Fruit fly (Drosophila melanogaster) whole organism, adult: Measurements from ENCODE around the gene pst.

Source experiments
- CG11617 ChIP-seq: fragments of 200-800 bp; sonication (Bioruptor generic); optimal IDR thresholded peaks from 2 replicates; lab custom pipeline; 2017; ENCODE audit warnings: mild to moderate bottlenecking, missing biosample characterization, missing genetic modification reagents, missing genetic modification characterization
- CG12768 ChIP-seq: fragments of 200-800 bp; sonication (Bioruptor generic); optimal IDR thresholded peaks from 2 replicates; lab custom pipeline; 2017; ENCODE audit warnings: missing biosample characterization, missing genetic modification characterization, mild to moderate bottlenecking, moderate library complexity, missing genetic modification reagents
- CG14711 ChIP-seq: fragments of 200-800 bp; sonication (Bioruptor generic); optimal IDR thresholded peaks from 2 replicates; lab custom pipeline; 2018; ENCODE audit warnings: missing biosample characterization, mild to moderate bottlenecking, missing genetic modification characterization, moderate library complexity
- CG1620 ChIP-seq: fragments of 200-800 bp; sonication (Bioruptor generic); optimal IDR thresholded peaks from 2 replicates; lab custom pipeline; 2016; ENCODE audit warnings: missing biosample characterization, missing genetic modification characterization
- CG33017 ChIP-seq: fragments of 200-800 bp; sonication (Bioruptor generic); optimal IDR thresholded peaks from 2 replicates; lab custom pipeline; 2018; ENCODE audit warnings: missing biosample characterization, mild to moderate bottlenecking, missing genetic modification characterization, moderate library complexity
- CG5204 ChIP-seq: fragments of 200-800 bp; sonication (Bioruptor generic); optimal IDR thresholded peaks from 2 replicates; lab custom pipeline; 2016; ENCODE audit warnings: missing biosample characterization, missing genetic modification characterization
- CG7045 ChIP-seq: fragments of 200-800 bp; sonication (Bioruptor generic); optimal IDR thresholded peaks from 2 replicates; lab custom pipeline; 2017; ENCODE audit warnings: missing biosample characterization, mild to moderate bottlenecking, missing genetic modification characterization
- CG7101 ChIP-seq: fragments of 200-800 bp; sonication (Bioruptor generic); optimal IDR thresholded peaks from 2 replicates; lab custom pipeline; 2018; ENCODE audit warnings: missing biosample characterization, mild to moderate bottlenecking, missing genetic modification characterization, moderate library complexity
- Clk ChIP-seq: fragments of 200-800 bp; sonication (Bioruptor generic); optimal IDR thresholded peaks from 2 replicates; lab custom pipeline; 2017; ENCODE audit warnings: missing biosample characterization, missing genetic modification characterization
- Crg-1 ChIP-seq: fragments of 200-800 bp; sonication (Bioruptor generic); optimal IDR thresholded peaks from 2 replicates; lab custom pipeline; 2016; ENCODE audit warnings: missing biosample characterization, missing genetic modification characterization
- Hr96 ChIP-seq: fragments of 200-800 bp; sonication (Bioruptor generic); optimal IDR thresholded peaks from 2 replicates; lab custom pipeline; 2016; ENCODE audit warnings: missing biosample characterization, missing genetic modification characterization
- Mnt ChIP-seq: fragments of 200-800 bp; sonication (Bioruptor generic); optimal IDR thresholded peaks from 2 replicates; lab custom pipeline; 2016; ENCODE audit warnings: missing biosample characterization, mild to moderate bottlenecking, missing genetic modification characterization
- bab1 ChIP-seq: fragments of 200-800 bp; sonication (Bioruptor generic); optimal IDR thresholded peaks from 3 replicates; lab custom pipeline; 2019; ENCODE audit warnings: missing biosample characterization, mild to moderate bottlenecking, missing genetic modification characterization, moderate library complexity
- cic ChIP-seq: fragments of 200-800 bp; sonication (Bioruptor generic); optimal IDR thresholded peaks from 2 replicates; lab custom pipeline; 2017; ENCODE audit warnings: missing biosample characterization, mild to moderate bottlenecking, missing genetic modification characterization, moderate library complexity
- cnc ChIP-seq, 2 experiments: fragments of >200 bp; optimal IDR thresholded peaks; 2 replicates each; lab custom pipeline; 2017
- kay ChIP-seq: fragments of 200-800 bp; sonication (Bioruptor generic); peaks from one replicate; lab custom pipeline; 2016; ENCODE audit warnings: missing biosample characterization, missing genetic modification characterization, borderline replicate concordance
- ovo ChIP-seq: fragments of 200-800 bp; sonication (Bioruptor generic); optimal IDR thresholded peaks from 2 replicates; lab custom pipeline; 2016; ENCODE audit warnings: missing biosample characterization, missing genetic modification characterization
- pad ChIP-seq: fragments of 200-800 bp; sonication (Bioruptor generic); optimal IDR thresholded peaks from 3 replicates; lab custom pipeline; 2017; ENCODE audit warnings: missing biosample characterization, missing genetic modification characterization, mild to moderate bottlenecking, moderate library complexity, missing genetic modification reagents
- tj ChIP-seq: fragments of 200-800 bp; sonication (Bioruptor generic); optimal IDR thresholded peaks from 3 replicates; lab custom pipeline; 2017; ENCODE audit warnings: missing biosample characterization, mild to moderate bottlenecking, missing genetic modification characterization, moderate library complexity
- toe ChIP-seq: fragments of 200-800 bp; sonication (Bioruptor generic); optimal IDR thresholded peaks from 2 replicates; lab custom pipeline; 2016; ENCODE audit warnings: missing biosample characterization, missing genetic modification characterization

pst gene

DNA sequence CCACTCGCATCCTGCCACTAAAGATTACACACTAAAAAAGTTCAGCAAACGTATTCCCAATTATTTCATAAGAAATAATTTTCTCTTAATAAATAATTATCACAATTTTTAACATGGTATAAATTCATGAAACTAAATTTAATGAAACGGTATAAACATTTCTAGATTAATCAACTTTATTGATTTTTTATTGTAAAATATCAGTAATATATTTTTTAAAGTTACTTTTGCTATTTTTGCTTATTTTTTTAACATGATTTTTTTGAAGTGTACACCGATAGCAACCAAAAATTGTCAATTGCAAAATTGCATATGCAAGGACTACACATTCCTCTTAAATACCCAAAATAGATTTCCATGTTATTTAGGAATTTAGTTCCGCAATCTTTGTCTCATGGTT lies 45.9 kb downstream of the pst start:
- TF ChIP-seq bab1 (GFP tag; lab: Kevin White, UChicago) (no peak), CG7101 (no peak), CG11617 (GFP tag; lab: Kevin White, UChicago) (no peak), Crg-1 (GFP tag; lab: Kevin White, UChicago) (no peak), CG7045 (no peak), cic (no peak), CG33017 (tag; lab: Kevin White, UChicago) (no peak), kay (GFP tag; lab: Kevin White, UChicago) (no peak), CG12768 (GFP tag; lab: Kevin White, UChicago) (no peak)

DNA sequence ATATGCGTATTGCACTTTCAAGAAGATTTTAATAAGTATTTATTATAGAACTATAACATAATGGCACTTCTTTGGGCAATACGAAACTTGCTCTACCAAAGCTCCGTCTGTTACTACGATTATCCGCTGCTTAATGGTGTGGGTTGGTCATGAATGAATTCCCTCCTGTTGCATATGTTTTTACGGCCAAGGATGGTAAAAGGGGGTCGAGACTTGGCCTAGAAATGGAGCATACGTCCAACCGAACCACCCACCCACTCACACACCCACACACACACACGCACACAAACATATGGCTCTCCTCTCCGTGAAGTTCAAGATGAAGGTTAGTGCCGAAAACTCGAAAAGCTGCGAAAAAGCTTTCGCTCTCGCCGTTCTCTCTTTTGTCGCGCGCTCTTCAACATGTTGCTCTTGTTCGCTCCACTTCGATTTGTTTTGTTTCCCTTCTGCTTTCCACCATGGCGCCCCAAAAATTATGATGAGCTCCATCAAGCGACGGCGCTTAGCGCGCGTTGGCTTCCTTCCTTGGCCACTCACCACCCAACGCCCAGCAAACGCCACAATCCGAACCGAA lies 46.4 kb downstream of the pst start:
- TF ChIP-seq Crg-1 (GFP tag; lab: Kevin White, UChicago) = no peak
- TF ChIP-seq Clk = no peak
- TF ChIP-seq bab1 (GFP tag; lab: Kevin White, UChicago) = no peak
- no peak for TF ChIP-seq CG7045
- no peak for TF ChIP-seq tj
- no peak for TF ChIP-seq CG12768 (GFP tag; lab: Kevin White, UChicago)
- TF ChIP-seq ovo (GFP tag; lab: Kevin White, UChicago) = no peak
- TF ChIP-seq CG14711 (tag; lab: Kevin White, UChicago) = no peak
- TF ChIP-seq pad (GFP tag; lab: Kevin White, UChicago) = no peak
- no peak for TF ChIP-seq Mnt (GFP tag; lab: Kevin White, UChicago)
- TF ChIP-seq cnc (optimal IDR thresholded peaks at IDR 0.05; lab: Kevin White, UChicago) = no peak
- TF ChIP-seq CG11617 (GFP tag; lab: Kevin White, UChicago) = no peak
- no peak for TF ChIP-seq CG7101
- no peak for TF ChIP-seq CG5204 (GFP tag; lab: Kevin White, UChicago)
- no peak for TF ChIP-seq cic
- no peak for TF ChIP-seq toe (GFP tag; lab: Kevin White, UChicago)
- no peak for TF ChIP-seq CG33017 (tag; lab: Kevin White, UChicago)
- no peak for TF ChIP-seq CG1620 (GFP tag; lab: Kevin White, UChicago)
- TF ChIP-seq Hr96 (GFP tag; lab: Kevin White, UChicago) = no peak

DNA sequence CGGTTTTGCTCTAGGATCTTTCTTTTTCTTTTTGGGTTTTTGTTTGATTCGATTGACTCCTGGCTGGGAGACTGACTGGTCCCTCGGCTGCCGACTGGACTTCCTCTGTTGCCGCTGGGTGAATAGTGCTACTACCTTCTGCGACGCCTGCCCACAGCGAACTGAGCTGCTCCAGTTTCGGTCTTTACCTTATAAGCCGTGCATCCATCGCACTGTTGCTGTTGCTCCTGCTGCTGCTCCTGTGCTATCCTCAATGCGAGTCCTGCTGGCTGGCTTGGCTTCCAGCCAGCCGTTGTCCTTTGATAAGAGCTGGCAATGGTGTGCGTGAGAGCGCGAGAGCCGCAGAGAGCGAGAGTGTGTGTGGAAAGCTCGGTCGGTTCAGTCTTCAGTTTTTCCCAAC lies 47.3 kb downstream of the pst start, which contains the start of gene unc-13-4A:
unc-13-4A (minus strand) TSS at position 143 of the 400 bp plus-strand sequence.
- TF ChIP-seq kay (GFP tag; lab: Kevin White, UChicago) (no peak), cic (no peak), Mnt (GFP tag; lab: Kevin White, UChicago) (no peak), Crg-1 (GFP tag; lab: Kevin White, UChicago) (no peak), tj (no peak), CG5204 (GFP tag; lab: Kevin White, UChicago) (no peak), ovo (GFP tag; lab: Kevin White, UChicago) (no peak)
